Fruit fly (Drosophila melanogaster) whole organism: Measurements from ENCODE around the gene CG3061.

Source experiments
- CG8478 ChIP-seq: fragments of >200 bp; optimal IDR thresholded peaks from 2 replicates; lab custom pipeline; 2018; ENCODE audit warnings: inconsistent platforms
- Dll ChIP-seq: fragments of >200 bp; optimal IDR thresholded peaks from 2 replicates; lab custom pipeline; 2017
- EcR ChIP-seq, 2 experiments: fragments of >200 bp; optimal IDR thresholded peaks; 2 replicates each; lab custom pipeline; 2017; ENCODE audit warnings: missing biosample characterization in 2 of 2, missing genetic modification characterization in 2 of 2, missing genetic modification reagents in 2 of 2
- pan ChIP-seq: fragments of >200 bp; optimal IDR thresholded peaks from 2 replicates; lab custom pipeline; 2017
- psq ChIP-seq: fragments of >200 bp; optimal IDR thresholded peaks from 2 replicates; lab custom pipeline; 2017
- usp ChIP-seq: fragments of >200 bp; optimal IDR thresholded peaks from 2 replicates; lab custom pipeline; 2017; ENCODE audit warnings: missing biosample characterization, missing genetic modification characterization, mixed read lengths

CG3061 gene

dm6 chr3R:14065241-14065640 is 33.1 kb downstream of the CG3061 start:
- TF ChIP-seq EcR (GFP tag; optimal IDR thresholded peaks at IDR 0.05; lab: Kevin White, UChicago) (no peak), usp (GFP tag; lab: Kevin White, UChicago) (no peak), psq (no peak), Dll (lab: Kevin White, UChicago) (no peak), CG8478 (no peak)

- TF ChIP-seq CG8478 (no peak), usp (GFP tag; lab: Kevin White, UChicago) (no peak), Dll (lab: Kevin White, UChicago) (no peak), pan (lab: Kevin White, UChicago) (no peak), psq (no peak), EcR (GFP tag; optimal IDR thresholded peaks at IDR 0.05; lab: Kevin White, UChicago) (no peak)
Measured at dm6 chr3R:14067904-14068636, 35.9 kb downstream of the CG3061 start.

- TF ChIP-seq EcR (GFP tag; optimal IDR thresholded peaks at IDR 0.05; lab: Kevin White, UChicago) (no peak), psq (no peak), Dll (lab: Kevin White, UChicago) (no peak), pan (lab: Kevin White, UChicago) (no peak)
Measured at dm6 chr3R:14070096-14070495, 37.9 kb downstream of the CG3061 start.

dm6 chr3R:14070664-14071063 is 38.5 kb downstream of the CG3061 start:
- TF ChIP-seq pan (lab: Kevin White, UChicago) (no peak), EcR (GFP tag; optimal IDR thresholded peaks at IDR 0.05; lab: Kevin White, UChicago) (no peak)

dm6 chr3R:14077026-14077425 is 44.9 kb downstream of the CG3061 start:
- no peak for TF ChIP-seq pan (lab: Kevin White, UChicago)
- no peak for TF ChIP-seq Dll (lab: Kevin White, UChicago)
- TF ChIP-seq CG8478, result no peak
- TF ChIP-seq usp (GFP tag; lab: Kevin White, UChicago), result no peak
- TF ChIP-seq psq, result no peak
- TF ChIP-seq EcR (GFP tag; optimal IDR thresholded peaks at IDR 0.05; lab: Kevin White, UChicago), result no peak

dm6 chr3R:14081526-14081925 is 49.4 kb downstream of the CG3061 start:
- TF ChIP-seq psq (no peak), EcR (GFP tag; optimal IDR thresholded peaks at IDR 0.05; lab: Kevin White, UChicago) (no peak), pan (lab: Kevin White, UChicago) (no peak), Dll (lab: Kevin White, UChicago) (no peak), CG8478 (no peak), usp (GFP tag; lab: Kevin White, UChicago) (no peak)
